Fruit fly (Drosophila melanogaster): ENCODE results near the gene CG13807.

Gene CG13807

dm6 chr3L:2257412-2257862 lies 5.3 kb upstream of the CG13807 start, which contains the start of the genes CG1275 and Elp5:
CG1275 (minus strand) TSS chr3L:2257423.
Elp5 (plus strand) TSS chr3L:2257456.
- TF ChIP-seq Dll (optimal IDR thresholded peaks at IDR 0.05) (no peak), usp (GFP tag; optimal IDR thresholded peaks at IDR 0.05) (no peak), pan (optimal IDR thresholded peaks at IDR 0.05) (no peak), CG8478 (optimal IDR thresholded peaks at IDR 0.05) (no peak), EcR (GFP tag; optimal IDR thresholded peaks at IDR 0.05) (no peak), psq (optimal IDR thresholded peaks at IDR 0.05) (no peak)

dm6 chr3L:2261282-2261681 lies 1.4 kb upstream of the CG13807 start:
- TF ChIP-seq CG8478 (optimal IDR thresholded peaks at IDR 0.05): no peak
- no peak for TF ChIP-seq Dll (optimal IDR thresholded peaks at IDR 0.05)
- no peak for TF ChIP-seq pan (optimal IDR thresholded peaks at IDR 0.05)
- no peak for TF ChIP-seq usp (GFP tag; optimal IDR thresholded peaks at IDR 0.05)
- no peak for TF ChIP-seq EcR (GFP tag; optimal IDR thresholded peaks at IDR 0.05)
- no peak for TF ChIP-seq psq (optimal IDR thresholded peaks at IDR 0.05)

dm6 chr3L:2265692-2266444 lies 3.1 kb downstream of the CG13807 start, which contains the start of the genes ecd and CG13806:
ecd (minus strand) TSS chr3L:2265857.
CG13806 (plus strand) TSS chr3L:2266394.
- TF ChIP-seq Dll (optimal IDR thresholded peaks at IDR 0.05) (no peak), CG8478 (optimal IDR thresholded peaks at IDR 0.05) (no peak), usp (GFP tag; optimal IDR thresholded peaks at IDR 0.05) (no peak), psq (optimal IDR thresholded peaks at IDR 0.05) (no peak), EcR (GFP tag; optimal IDR thresholded peaks at IDR 0.05) (no peak), pan (optimal IDR thresholded peaks at IDR 0.05) (no peak)

- no peak for TF ChIP-seq pan (optimal IDR thresholded peaks at IDR 0.05)
- TF ChIP-seq psq (optimal IDR thresholded peaks at IDR 0.05): no peak
- no peak for TF ChIP-seq CG8478 (optimal IDR thresholded peaks at IDR 0.05)
- no peak for TF ChIP-seq EcR (GFP tag; optimal IDR thresholded peaks at IDR 0.05)
- TF ChIP-seq Dll (optimal IDR thresholded peaks at IDR 0.05): no peak
- no peak for TF ChIP-seq usp (GFP tag; optimal IDR thresholded peaks at IDR 0.05)
These were observed 4.8 kb downstream of the CG13807 start, which contains the start of gene obst-I for dm6 chr3L:2267558-2267957. obst-I (plus strand) TSS chr3L:2267858.

- TF ChIP-seq EcR (GFP tag; optimal IDR thresholded peaks at IDR 0.05) (no peak), usp (GFP tag; optimal IDR thresholded peaks at IDR 0.05) (no peak), Dll (optimal IDR thresholded peaks at IDR 0.05) (no peak), psq (optimal IDR thresholded peaks at IDR 0.05) (no peak), pan (optimal IDR thresholded peaks at IDR 0.05) (no peak), CG8478 (optimal IDR thresholded peaks at IDR 0.05) (no peak)
These were observed 5.8 kb downstream of the CG13807 start, which contains the start of gene CG32302 for dm6 chr3L:2268525-2268924. CG32302 (plus strand) TSS chr3L:2268825.

dm6 chr3L:2272669-2273068 lies 9.9 kb downstream of the CG13807 start, which contains the start of gene yellow-g:
yellow-g (minus strand) TSS chr3L:2272769.
- TF ChIP-seq pan (optimal IDR thresholded peaks at IDR 0.05) (no peak), CG8478 (optimal IDR thresholded peaks at IDR 0.05) (no peak), Dll (optimal IDR thresholded peaks at IDR 0.05) (no peak), psq (optimal IDR thresholded peaks at IDR 0.05) (no peak), EcR (GFP tag; optimal IDR thresholded peaks at IDR 0.05) (no peak), usp (GFP tag; optimal IDR thresholded peaks at IDR 0.05) (no peak)

- no peak for TF ChIP-seq usp (GFP tag; optimal IDR thresholded peaks at IDR 0.05)
- TF ChIP-seq pan (optimal IDR thresholded peaks at IDR 0.05): no peak
- TF ChIP-seq EcR (GFP tag; optimal IDR thresholded peaks at IDR 0.05): no peak
- TF ChIP-seq Dll (optimal IDR thresholded peaks at IDR 0.05): no peak
- TF ChIP-seq CG8478 (optimal IDR thresholded peaks at IDR 0.05): no peak
- no peak for TF ChIP-seq psq (optimal IDR thresholded peaks at IDR 0.05)
These were observed 10.7 kb downstream of the CG13807 start for dm6 chr3L:2273392-2273791.

dm6 chr3L:2276250-2276649 lies 13.5 kb downstream of the CG13807 start, which contains the start of gene yellow-g2:
yellow-g2 (plus strand) TSS chr3L:2276550.
- TF ChIP-seq CG8478 (optimal IDR thresholded peaks at IDR 0.05) (no peak), EcR (GFP tag; optimal IDR thresholded peaks at IDR 0.05) (no peak), Dll (optimal IDR thresholded peaks at IDR 0.05) (no peak), pan (optimal IDR thresholded peaks at IDR 0.05) (no peak), usp (GFP tag; optimal IDR thresholded peaks at IDR 0.05) (no peak), psq (optimal IDR thresholded peaks at IDR 0.05) (no peak)

- TF ChIP-seq usp (GFP tag; optimal IDR thresholded peaks at IDR 0.05) (no peak), Dll (optimal IDR thresholded peaks at IDR 0.05) (no peak), CG8478 (optimal IDR thresholded peaks at IDR 0.05) (no peak), psq (optimal IDR thresholded peaks at IDR 0.05) (no peak), EcR (GFP tag; optimal IDR thresholded peaks at IDR 0.05) (no peak), pan (optimal IDR thresholded peaks at IDR 0.05) (no peak)
These were observed 19.8 kb downstream of the CG13807 start, which contains the start of gene MsR2 for dm6 chr3L:2282506-2282905. MsR2 (plus strand) TSS chr3L:2282883.
